Fruit fly (Drosophila melanogaster): ENCODE data around the gene O-fut2.

The O-fut2 gene

DNA sequence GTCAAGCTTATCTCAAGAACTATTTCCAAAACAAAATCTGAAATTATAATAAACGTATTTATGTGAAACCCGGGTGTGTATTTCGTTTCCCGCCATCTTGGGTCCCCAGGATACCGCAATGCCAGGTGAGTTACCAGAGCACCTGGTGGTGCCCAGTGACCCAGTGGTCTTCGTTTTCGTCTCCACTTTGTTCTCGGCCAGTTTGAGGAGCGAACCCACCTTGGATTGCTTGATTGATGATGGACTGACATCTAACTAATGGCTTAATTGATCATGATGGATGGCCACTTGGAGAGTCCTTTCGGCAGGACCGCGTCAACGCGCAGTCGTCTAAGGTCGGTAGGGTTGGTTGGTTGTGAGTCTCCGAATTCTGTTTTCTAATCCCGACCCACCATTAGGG is 13.7 kb downstream of the O-fut2 start, which contains the start of gene Gr2a:
Gr2a (plus strand) TSS at position 301 of the 400 bp plus-strand sequence.
- no peak for TF ChIP-seq CG7372 (GFP tag; IDR thresholded peaks at IDR 0.05)
- no peak for TF ChIP-seq Fer1 (GFP tag; optimal IDR thresholded peaks at IDR 0.05)
- no peak for TF ChIP-seq Bdp1 (GFP tag; optimal IDR thresholded peaks at IDR 0.05)
- TF ChIP-seq Sin3A (optimal IDR thresholded peaks at IDR 0.05) = no peak
- TF ChIP-seq CG4820 (GFP tag; optimal IDR thresholded peaks at IDR 0.05) = no peak
